Fruit fly (Drosophila melanogaster) whole organism, adult: ENCODE data around the gene CG42613.

Experiments used
- CG14711 ChIP-seq: fragments of 200-800 bp; sonication (Bioruptor generic); optimal IDR thresholded peaks from 2 replicates; lab custom pipeline; 2018; ENCODE audit warnings: missing biosample characterization, mild to moderate bottlenecking, missing genetic modification characterization, moderate library complexity
- CG33017 ChIP-seq: fragments of 200-800 bp; sonication (Bioruptor generic); optimal IDR thresholded peaks from 2 replicates; lab custom pipeline; 2018; ENCODE audit warnings: missing biosample characterization, mild to moderate bottlenecking, missing genetic modification characterization, moderate library complexity

dm6 chr3R:18988957-18989818 is 60.2 kb downstream of the CG42613 start:
- TF ChIP-seq CG14711 (tag; lab: Kevin White, UChicago) (no peak), CG33017 (tag; lab: Kevin White, UChicago) (no peak)
